Worm (Caenorhabditis elegans): ENCODE data around the gene ZK1098.3.

The ZK1098.3 gene

ce11 chrIII:9565973-9566372 lies 27.5 kb upstream of the ZK1098.3 start, which contains the start of gene C48B4.11:
C48B4.11 (minus strand) TSS chrIII:9566115.
- TF ChIP-seq zip-8 (tag; optimal IDR thresholded peaks at IDR 0.05) = no peak
- no peak for TF ChIP-seq nhr-28 (tag; optimal IDR thresholded peaks at IDR 0.05)
- no peak for TF ChIP-seq mab-5 (tag; optimal IDR thresholded peaks at IDR 0.05)
- no peak for TF ChIP-seq mls-2 (tag; optimal IDR thresholded peaks at IDR 0.05)
- TF ChIP-seq unc-39 (tag; optimal IDR thresholded peaks at IDR 0.05) = no peak
- TF ChIP-seq ceh-83 (GFP tag; optimal IDR thresholded peaks at IDR 0.05) = no peak
- no peak for TF ChIP-seq ham-2 (GFP tag; optimal IDR thresholded peaks at IDR 0.05)
- no peak for TF ChIP-seq ces-1 (GFP tag; optimal IDR thresholded peaks at IDR 0.05)
- no peak for TF ChIP-seq unc-62 (GFP tag; optimal IDR thresholded peaks at IDR 0.05)
- no peak for TF ChIP-seq pha-4 (tag; optimal IDR thresholded peaks at IDR 0.05)
- no peak for TF ChIP-seq M03D4.4 (tag; optimal IDR thresholded peaks at IDR 0.05)
- TF ChIP-seq ceh-43 (GFP tag; optimal IDR thresholded peaks at IDR 0.05) = no peak
- TF ChIP-seq lin-32 (GFP tag; optimal IDR thresholded peaks at IDR 0.05) = no peak

- TF ChIP-seq lin-13 (tag; optimal IDR thresholded peaks at IDR 0.05) (no peak), ceh-43 (GFP tag; optimal IDR thresholded peaks at IDR 0.05) (no peak), drap-1 (GFP tag; optimal IDR thresholded peaks at IDR 0.05) (no peak), ham-2 (GFP tag; optimal IDR thresholded peaks at IDR 0.05) (no peak), nhr-237 (tag; optimal IDR thresholded peaks at IDR 0.05) (no peak), elt-3 (tag; optimal IDR thresholded peaks at IDR 0.05) (no peak), nhr-28 (tag; optimal IDR thresholded peaks at IDR 0.05) (no peak), unc-62 (GFP tag; optimal IDR thresholded peaks at IDR 0.05) (no peak), sptf-1 (tag; optimal IDR thresholded peaks at IDR 0.05) (no peak), blmp-1 (tag; optimal IDR thresholded peaks at IDR 0.05) (no peak), elt-1 (tag; optimal IDR thresholded peaks at IDR 0.05; ENCODE audit: borderline replicate concordance, insufficient read depth) (no peak), lsy-2 (tag; optimal IDR thresholded peaks at IDR 0.05) (no peak), ceh-83 (GFP tag; optimal IDR thresholded peaks at IDR 0.05) (no peak)
Observed at ce11 chrIII:9564410-9564809, 25.9 kb upstream of the ZK1098.3 start, which contains the start of gene C48B4.10. C48B4.10 (minus strand) TSS chrIII:9564510.

ce11 chrIII:9563235-9563634 lies 24.7 kb upstream of the ZK1098.3 start, which contains the start of gene C48B4.9:
C48B4.9 (minus strand) TSS chrIII:9563335.
- no peak for TF ChIP-seq nhr-237 (tag; optimal IDR thresholded peaks at IDR 0.05)
- no peak for TF ChIP-seq pha-4 (tag; optimal IDR thresholded peaks at IDR 0.05)
- no peak for TF ChIP-seq nhr-2 (tag; optimal IDR thresholded peaks at IDR 0.05)
- TF ChIP-seq M03D4.4 (tag; optimal IDR thresholded peaks at IDR 0.05) = no peak
- TF ChIP-seq elt-3 (tag; optimal IDR thresholded peaks at IDR 0.05) = no peak
- no peak for TF ChIP-seq unc-120 (tag; optimal IDR thresholded peaks at IDR 0.05; ENCODE audit: poor library complexity, severe bottlenecking)
- no peak for TF ChIP-seq mab-5 (tag; optimal IDR thresholded peaks at IDR 0.05)
- no peak for TF ChIP-seq elt-1 (tag; optimal IDR thresholded peaks at IDR 0.05; ENCODE audit: borderline replicate concordance, insufficient read depth)
- no peak for TF ChIP-seq unc-62 (GFP tag; optimal IDR thresholded peaks at IDR 0.05)
- no peak for TF ChIP-seq ztf-11 (tag; optimal IDR thresholded peaks at IDR 0.05)
- TF ChIP-seq sptf-1 (tag; optimal IDR thresholded peaks at IDR 0.05) = no peak
- no peak for TF ChIP-seq mls-2 (tag; optimal IDR thresholded peaks at IDR 0.05)
- no peak for TF ChIP-seq lsy-2 (tag; optimal IDR thresholded peaks at IDR 0.05)
- no peak for TF ChIP-seq zip-8 (tag; optimal IDR thresholded peaks at IDR 0.05)
- TF ChIP-seq mep-1 (tag; optimal IDR thresholded peaks at IDR 0.05) = no peak
- TF ChIP-seq sem-2 (GFP tag; optimal IDR thresholded peaks at IDR 0.05) = no peak
- TF ChIP-seq unc-39 (tag; optimal IDR thresholded peaks at IDR 0.05) = no peak
- TF ChIP-seq flh-1 (GFP tag; optimal IDR thresholded peaks at IDR 0.05) = no peak

- TF ChIP-seq elt-3 (tag; optimal IDR thresholded peaks at IDR 0.05) (no peak), drap-1 (GFP tag; optimal IDR thresholded peaks at IDR 0.05) (no peak), nhr-237 (tag; optimal IDR thresholded peaks at IDR 0.05) (no peak), lin-13 (tag; optimal IDR thresholded peaks at IDR 0.05) (no peak)
Observed at ce11 chrIII:9561158-9561557, 22.7 kb upstream of the ZK1098.3 start, which contains the start of gene C48B4.8. C48B4.8 (minus strand) TSS chrIII:9561258.

ce11 chrIII:9559381-9559881 lies 20.9 kb upstream of the ZK1098.3 start, which contains the start of gene C48B4.7:
C48B4.7 (minus strand) TSS chrIII:9559431.
- no peak for TF ChIP-seq cnd-1 (tag; optimal IDR thresholded peaks at IDR 0.05)
- no peak for TF ChIP-seq drap-1 (GFP tag; optimal IDR thresholded peaks at IDR 0.05)
- no peak for TF ChIP-seq unc-62 (GFP tag; optimal IDR thresholded peaks at IDR 0.05)
- no peak for TF ChIP-seq elt-3 (tag; optimal IDR thresholded peaks at IDR 0.05)
- TF ChIP-seq sem-2 (GFP tag; optimal IDR thresholded peaks at IDR 0.05) = no peak
- no peak for TF ChIP-seq flh-1 (GFP tag; optimal IDR thresholded peaks at IDR 0.05)
- TF ChIP-seq ceh-43 (GFP tag; optimal IDR thresholded peaks at IDR 0.05) = no peak
- no peak for TF ChIP-seq nhr-237 (tag; optimal IDR thresholded peaks at IDR 0.05)
- TF ChIP-seq elt-1 (tag; optimal IDR thresholded peaks at IDR 0.05; ENCODE audit: borderline replicate concordance, insufficient read depth) = no peak
- no peak for TF ChIP-seq ham-2 (GFP tag; optimal IDR thresholded peaks at IDR 0.05)
- no peak for TF ChIP-seq mls-2 (tag; optimal IDR thresholded peaks at IDR 0.05)
- no peak for TF ChIP-seq nhr-76 (tag; optimal IDR thresholded peaks at IDR 0.05)
- TF ChIP-seq snpc-4 (tag; optimal IDR thresholded peaks at IDR 0.05) = no peak
- no peak for TF ChIP-seq lsy-2 (tag; optimal IDR thresholded peaks at IDR 0.05)
- no peak for TF ChIP-seq unc-120 (tag; optimal IDR thresholded peaks at IDR 0.05; ENCODE audit: poor library complexity, severe bottlenecking)
- TF ChIP-seq pha-4 (tag; optimal IDR thresholded peaks at IDR 0.05) = no peak
- TF ChIP-seq mep-1 (tag; optimal IDR thresholded peaks at IDR 0.05) = no peak
- TF ChIP-seq hlh-1 (tag; optimal IDR thresholded peaks at IDR 0.05) = no peak
- no peak for TF ChIP-seq sptf-1 (tag; optimal IDR thresholded peaks at IDR 0.05)
- no peak for TF ChIP-seq ztf-11 (tag; optimal IDR thresholded peaks at IDR 0.05)
